Fruit fly (Drosophila melanogaster): ENCODE results near the gene Elp1.
A peak's percentile ranks its signal among the peaks of the same experiment; 100 is the strongest.

The Elp1 gene

dm6 chr3R:11650105-11651039 lies at the start of gene Elp1, which contains the start of gene Csk (continued):
- TF ChIP-seq zfh1 (GFP tag; IDR thresholded peaks at IDR 0.05) (0 out of 3 replicates have a peak, but pooled peaks have one; percentile 49), CG11696 (GFP tag; IDR thresholded peaks at IDR 0.05) (no peak), dmrt99B (tag; optimal IDR thresholded peaks at IDR 0.05) (peak; percentile 42), CG7357 (GFP tag; IDR thresholded peaks at IDR 0.05) (0 out of 3 replicates have a peak, but pooled peaks have one; percentile 31), CG7987 (GFP tag; optimal IDR thresholded peaks at IDR 0.05) (no peak), CG4730 (GFP tag; IDR thresholded peaks at IDR 0.05) (no peak), CG9817 (tag; optimal IDR thresholded peaks at IDR 0.05) (peak; percentile 58), az2 (GFP tag; optimal IDR thresholded peaks at IDR 0.05) (peak; percentile 18), bowl (GFP tag; IDR thresholded peaks at IDR 0.05) (no peak), cad (GFP tag; optimal IDR thresholded peaks at IDR 0.05) (no peak), corto (GFP tag; optimal IDR thresholded peaks at IDR 0.05) (no peak), CG7745 (tag; optimal IDR thresholded peaks at IDR 0.05) (no peak), wdn (GFP tag; IDR thresholded peaks at IDR 0.05) (no peak), wor (GFP tag; IDR thresholded peaks at IDR 0.05) (no peak), CG7963 (GFP tag; IDR thresholded peaks at IDR 0.05; ENCODE audit: partially characterized antibody) (no peak), CG1603 (tag; optimal IDR thresholded peaks at IDR 0.05) (peak; percentile 54), CG1529 (GFP tag; optimal IDR thresholded peaks at IDR 0.05) (no peak), CG11560 (tag; IDR thresholded peaks at IDR 0.05) (no peak), CG9797 (GFP tag; optimal IDR thresholded peaks at IDR 0.05) (peak; percentile 96), CG18476 (GFP tag; optimal IDR thresholded peaks at IDR 0.05) (peak; percentile 28), CG11695 (GFP tag; IDR thresholded peaks at IDR 0.05) (no peak), dysf (GFP tag; IDR thresholded peaks at IDR 0.05) (peak; percentile 49; the same call in 2 of the 3 replicates), CG10565 (GFP tag; optimal IDR thresholded peaks at IDR 0.05) (no peak), sob (GFP tag; IDR thresholded peaks at IDR 0.05) (peak; percentile 47; the same call in 1 of the 2 replicates), HmgZ (tag; optimal IDR thresholded peaks at IDR 0.05) (peak; percentile 75), CG17359 (tag; optimal IDR thresholded peaks at IDR 0.05) (peak; percentile 45), ftz-f1 (GFP tag; optimal IDR thresholded peaks at IDR 0.05) (no peak), CG3847 (GFP tag; IDR thresholded peaks at IDR 0.05) (peak; percentile 88), Ssrp (tag; optimal IDR thresholded peaks at IDR 0.05) (peak; percentile 56), CG10267 (tag; optimal IDR thresholded peaks at IDR 0.05) (peak; percentile 98), mirr (GFP tag; optimal IDR thresholded peaks at IDR 0.05) (peak; percentile 27), nom (GFP tag; optimal IDR thresholded peaks at IDR 0.05) (peak; percentile 44), CG10321 (GFP tag; IDR thresholded peaks at IDR 0.05) (no peak), zen2 (GFP tag; IDR thresholded peaks at IDR 0.05; ENCODE audit: partially characterized antibody) (no peak), psq (GFP tag; optimal IDR thresholded peaks at IDR 0.05) (no peak), CG4707 (GFP tag; optimal IDR thresholded peaks at IDR 0.05) (no peak), Kr (GFP tag; optimal IDR thresholded peaks at IDR 0.05) (no peak), Gug (GFP tag; IDR thresholded peaks at IDR 0.05) (0 out of 4 replicates have a peak, but pooled peaks have one; percentile 27), pnt (GFP tag; optimal IDR thresholded peaks at IDR 0.05) (no peak), CG4328 (GFP tag; optimal IDR thresholded peaks at IDR 0.05) (peak; percentile 41), seq (GFP tag; IDR thresholded peaks at IDR 0.05) (0 out of 2 replicates have a peak, but pooled peaks have one; percentile 15), onecut (GFP tag; IDR thresholded peaks at IDR 0.05) (no peak; the same call in 1 of the 2 replicates), CG10959 (GFP tag; IDR thresholded peaks at IDR 0.05) (no peak), CG1233 (GFP tag; optimal IDR thresholded peaks at IDR 0.05) (peak; percentile 53), CG8290 (GFP tag; optimal IDR thresholded peaks at IDR 0.05) (peak; percentile 61), CG8290 (tag; optimal IDR thresholded peaks at IDR 0.05) (peak; percentile 29 to 69), knrl (GFP tag; IDR thresholded peaks at IDR 0.05; ENCODE audit: partially characterized antibody) (peak; percentile 23; the same call in 1 of the 3 replicates), gsb (GFP tag; IDR thresholded peaks at IDR 0.05) (no peak), CG17612 (GFP tag; IDR thresholded peaks at IDR 0.05) (no peak)
